Fruit fly (Drosophila melanogaster) whole organism, embryonic: ENCODE results near the gene CG34398.
A peak's percentile ranks its signal among the peaks of the same experiment; 100 is the strongest.

ENCODE experiments used
- BtbVII ChIP-seq: fragments of 200-800 bp; sonication (Bioruptor generic); optimal IDR thresholded peaks from 3 replicates; lab custom pipeline; 2017; ENCODE audit warnings: missing biosample characterization, mild to moderate bottlenecking, missing genetic modification characterization
- CG12071 ChIP-seq: fragments of 200-800 bp; sonication (Bioruptor generic); optimal IDR thresholded peaks from 3 replicates; lab custom pipeline; 2018; ENCODE audit warnings: missing biosample characterization, mild to moderate bottlenecking, missing genetic modification characterization
- CG13287 ChIP-seq: fragments of 200-800 bp; sonication (Bioruptor generic); IDR thresholded peaks from 2 replicates; pipeline ENCODE4 v1.3.6; 2022; ENCODE audit warnings: missing biosample characterization, missing genetic modification characterization; ENCODE audit not compliant: partially characterized antibody
- CG14860 ChIP-seq: fragments of 200-800 bp; sonication (Bioruptor generic); IDR thresholded peaks from 3 replicates; pipeline ENCODE4 v1.3.6; 2022; ENCODE audit warnings: missing biosample characterization, missing genetic modification characterization; ENCODE audit not compliant: partially characterized antibody
- CG16779 ChIP-seq: fragments of 200-800 bp; sonication (Bioruptor generic); IDR thresholded peaks from 2 replicates; pipeline ENCODE4 v1.3.6; 2022; ENCODE audit warnings: missing biosample characterization, missing genetic modification characterization
- CG16813 ChIP-seq: fragments of 200-800 bp; sonication (Bioruptor generic); IDR thresholded peaks from 3 replicates; pipeline ENCODE4 v1.3.6; 2022; ENCODE audit warnings: missing biosample characterization, missing genetic modification characterization; ENCODE audit not compliant: partially characterized antibody
- CG17829 ChIP-seq: fragments of 200-800 bp; optimal IDR thresholded peaks from 2 replicates; lab custom pipeline; 2019; ENCODE audit warnings: missing biosample characterization, mild to moderate bottlenecking, missing genetic modification characterization, moderate library complexity
- CG31441 ChIP-seq: fragments of 200-800 bp; sonication (Bioruptor generic); IDR thresholded peaks from 2 replicates; pipeline ENCODE4 v1.3.6; 2022; ENCODE audit warnings: missing biosample characterization, missing genetic modification characterization
- CG32532 ChIP-seq: fragments of 200-800 bp; sonication (Bioruptor generic); IDR thresholded peaks from 2 replicates; pipeline ENCODE4 v1.3.6; 2022; ENCODE audit warnings: missing biosample characterization, missing genetic modification characterization
- CG4328 ChIP-seq: fragments of 200-800 bp; sonication (Bioruptor generic); optimal IDR thresholded peaks from 3 replicates; lab custom pipeline; 2017; ENCODE audit warnings: missing biosample characterization, missing genetic modification reagents, missing genetic modification characterization
- CG6683 ChIP-seq: fragments of 200-800 bp; sonication (Bioruptor generic); optimal IDR thresholded peaks from 2 replicates; lab custom pipeline; 2017; ENCODE audit warnings: missing biosample characterization, mild to moderate bottlenecking, missing genetic modification characterization, missing genetic modification reagents
- CG7357 ChIP-seq: fragments of 200-800 bp; sonication (Bioruptor generic); IDR thresholded peaks from 3 replicates; pipeline ENCODE4 v1.3.6; 2022; ENCODE audit warnings: missing biosample characterization, missing genetic modification characterization
- CG7928 ChIP-seq: fragments of 200-800 bp; sonication (Bioruptor generic); optimal IDR thresholded peaks from 2 replicates; lab custom pipeline; 2017; ENCODE audit warnings: missing biosample characterization, mild to moderate bottlenecking, missing genetic modification characterization
- CG7987 ChIP-seq: fragments of 200-800 bp; sonication (Bioruptor generic); optimal IDR thresholded peaks from 2 replicates; lab custom pipeline; 2018; ENCODE audit warnings: missing biosample characterization, mild to moderate bottlenecking, missing genetic modification characterization, moderate library complexity
- CG8944 ChIP-seq: fragments of 200-800 bp; sonication (Bioruptor generic); optimal IDR thresholded peaks from 3 replicates; lab custom pipeline; 2016; ENCODE audit warnings: missing biosample characterization, missing genetic modification characterization
- CoRest ChIP-seq: fragments of 200-800 bp; sonication (Bioruptor generic); optimal IDR thresholded peaks from 3 replicates; lab custom pipeline; 2018; ENCODE audit warnings: missing biosample characterization, mild to moderate bottlenecking, missing genetic modification characterization, moderate library complexity
- Dp ChIP-seq: fragments of 200-800 bp; sonication (Bioruptor generic); optimal IDR thresholded peaks from 2 replicates; lab custom pipeline; 2018; ENCODE audit warnings: missing biosample characterization, mild to moderate bottlenecking, missing genetic modification characterization, moderate library complexity
- Ets65A ChIP-seq: fragments of 200-800 bp; sonication (Bioruptor generic); peaks from one replicate; lab custom pipeline; 2016; ENCODE audit warnings: missing biosample characterization, missing genetic modification characterization
- Ets97D ChIP-seq: fragments of 200-800 bp; sonication (Bioruptor generic); optimal IDR thresholded peaks from 3 replicates; lab custom pipeline; 2016; ENCODE audit warnings: missing biosample characterization, missing genetic modification characterization
- H2.0 ChIP-seq: fragments of 200-800 bp; sonication (Bioruptor generic); IDR thresholded peaks from 2 replicates; pipeline ENCODE4 v1.3.6; 2022; ENCODE audit warnings: missing biosample characterization, missing genetic modification characterization
- HHEX ChIP-seq: fragments of 200-800 bp; sonication (Bioruptor generic); optimal IDR thresholded peaks from 3 replicates; lab custom pipeline; 2017; ENCODE audit warnings: missing biosample characterization, mild to moderate bottlenecking, missing genetic modification characterization, missing genetic modification reagents
- HLH4C ChIP-seq: fragments of 200-800 bp; sonication (Bioruptor generic); IDR thresholded peaks from 3 replicates; pipeline ENCODE4 v1.3.6; 2022; ENCODE audit warnings: missing biosample characterization, missing genetic modification characterization; ENCODE audit not compliant: partially characterized antibody
- Kr ChIP-seq: fragments of 200-800 bp; sonication (Bioruptor generic); optimal IDR thresholded peaks from 2 replicates; lab custom pipeline; 2017; ENCODE audit warnings: missing biosample characterization, mild to moderate bottlenecking, missing genetic modification characterization
- Lim3 ChIP-seq: fragments of 200-800 bp; sonication (Bioruptor generic); IDR thresholded peaks from 2 replicates; pipeline ENCODE4 v1.3.6; 2022; ENCODE audit warnings: missing biosample characterization, missing genetic modification characterization
- Usf ChIP-seq: fragments of 200-800 bp; sonication (Bioruptor generic); optimal IDR thresholded peaks from 2 replicates; lab custom pipeline; 2017; ENCODE audit warnings: missing genotype, missing biosample characterization, missing genetic modification characterization
- ab ChIP-seq: fragments of 200-800 bp; sonication (Bioruptor generic); optimal IDR thresholded peaks from 2 replicates; lab custom pipeline; 2016; ENCODE audit warnings: missing biosample characterization, missing genetic modification characterization
- ato ChIP-seq: fragments of 200-800 bp; sonication (Bioruptor generic); IDR thresholded peaks from 2 replicates; pipeline ENCODE4 v1.3.6; 2022; ENCODE audit warnings: missing biosample characterization, missing genetic modification characterization; ENCODE audit not compliant: partially characterized antibody
- chinmo ChIP-seq: fragments of 200-800 bp; sonication (Bioruptor generic); IDR thresholded peaks from 4 replicates; pipeline ENCODE4 v1.3.6; 2022; ENCODE audit warnings: missing biosample characterization, missing genetic modification characterization; ENCODE audit not compliant: partially characterized antibody
- chn ChIP-seq: fragments of 200-800 bp; sonication (Bioruptor generic); optimal IDR thresholded peaks from 2 replicates; lab custom pipeline; 2016; ENCODE audit warnings: missing biosample characterization, missing genetic modification characterization
- corto ChIP-seq: fragments of 200-800 bp; sonication (Bioruptor generic); optimal IDR thresholded peaks from 2 replicates; lab custom pipeline; 2016; ENCODE audit warnings: missing biosample characterization, mild to moderate bottlenecking, missing genetic modification characterization, moderate library complexity
- exex ChIP-seq: fragments of 200-800 bp; sonication (Bioruptor generic); optimal IDR thresholded peaks from 4 replicates; lab custom pipeline; 2018; ENCODE audit warnings: missing biosample characterization, mild to moderate bottlenecking, missing genetic modification characterization, moderate library complexity
- hth ChIP-seq: fragments of >200 bp; optimal IDR thresholded peaks from 2 replicates; lab custom pipeline; 2017; ENCODE audit warnings: inconsistent platforms
- inv ChIP-seq: fragments of 200-800 bp; sonication (Bioruptor generic); IDR thresholded peaks from 2 replicates; pipeline ENCODE4 v1.3.6; 2022; ENCODE audit warnings: missing biosample characterization, missing genetic modification characterization; ENCODE audit not compliant: partially characterized antibody
- klu ChIP-seq: fragments of 200-800 bp; sonication (Bioruptor generic); IDR thresholded peaks from 2 replicates; pipeline ENCODE4 v1.3.6; 2022; ENCODE audit warnings: missing biosample characterization, missing genetic modification characterization
- kni ChIP-seq: fragments of 200-800 bp; sonication (Bioruptor generic); optimal IDR thresholded peaks from 3 replicates; lab custom pipeline; 2017; ENCODE audit warnings: mild to moderate bottlenecking, missing biosample characterization, missing genetic modification reagents, missing genetic modification characterization
- knrl ChIP-seq: fragments of 200-800 bp; sonication (Bioruptor generic); IDR thresholded peaks from 3 replicates; pipeline ENCODE4 v1.3.6; 2022; ENCODE audit warnings: missing biosample characterization, missing genetic modification characterization; ENCODE audit not compliant: partially characterized antibody
- lmd ChIP-seq: fragments of 200-800 bp; sonication (Bioruptor generic); IDR thresholded peaks from 2 replicates; pipeline ENCODE4 v1.3.6; 2022; ENCODE audit warnings: missing biosample characterization, missing genetic modification characterization
- lov ChIP-seq, 2 experiments: fragments of 200-800 bp in 1 of 2; fragments of >200 bp in 1 of 2; sonication (Bioruptor generic) in 1 of 2; IDR thresholded peaks in 1 of 2; optimal IDR thresholded peaks in 1 of 2; 2 replicates in 1 of 2; 3 replicates in 1 of 2; pipeline versions ENCODE4 v1.3.6 to Lab custom; 2017 to 2022; ENCODE audit warnings: missing biosample characterization in 1 of 2, missing genetic modification characterization in 1 of 2
- odd ChIP-seq: fragments of 200-800 bp; sonication (Bioruptor generic); optimal IDR thresholded peaks from 2 replicates; lab custom pipeline; 2017; ENCODE audit warnings: missing biosample characterization, mild to moderate bottlenecking, missing genetic modification characterization
- onecut ChIP-seq: fragments of 200-800 bp; sonication (Bioruptor generic); IDR thresholded peaks from 2 replicates; pipeline ENCODE4 v1.3.6; 2022; ENCODE audit warnings: missing biosample characterization, missing genetic modification characterization
- phol ChIP-seq: fragments of 200-800 bp; sonication (Bioruptor generic); optimal IDR thresholded peaks from 3 replicates; lab custom pipeline; 2018; ENCODE audit warnings: missing biosample characterization, mild to moderate bottlenecking, missing genetic modification characterization, moderate library complexity
- pnt ChIP-seq: fragments of 200-800 bp; sonication (Bioruptor generic); optimal IDR thresholded peaks from 3 replicates; lab custom pipeline; 2016; ENCODE audit warnings: missing biosample characterization, missing genetic modification characterization
- pzg ChIP-seq: fragments of 200-800 bp; sonication (Bioruptor generic); optimal IDR thresholded peaks from 3 replicates; lab custom pipeline; 2018; ENCODE audit warnings: missing biosample characterization, mild to moderate bottlenecking, missing genetic modification characterization, moderate library complexity
- ro ChIP-seq: fragments of 200-800 bp; sonication (Bioruptor generic); IDR thresholded peaks from 2 replicates; pipeline ENCODE4 v1.3.6; 2022; ENCODE audit warnings: missing biosample characterization, missing genetic modification characterization
- sima ChIP-seq: fragments of 200-800 bp; sonication (Bioruptor generic); optimal IDR thresholded peaks from 2 replicates; lab custom pipeline; 2016; ENCODE audit warnings: missing biosample characterization, missing genetic modification characterization
- sug ChIP-seq: fragments of 200-800 bp; optimal IDR thresholded peaks from 2 replicates; lab custom pipeline; 2019; ENCODE audit warnings: missing biosample characterization, mild to moderate bottlenecking, missing genetic modification characterization, moderate library complexity
- tll ChIP-seq, 2 experiments: fragments of 200-800 bp in 1 of 2; fragments of >200 bp in 1 of 2; sonication (Bioruptor generic) in 1 of 2; optimal IDR thresholded peaks; 2 replicates each; lab custom pipeline; 2017 to 2019; ENCODE audit warnings: missing biosample characterization in 2 of 2, missing genetic modification characterization in 2 of 2, mild to moderate bottlenecking in 1 of 2, moderate library complexity in 1 of 2
- tna ChIP-seq: fragments of 200-800 bp; sonication (Bioruptor generic); IDR thresholded peaks from 2 replicates; pipeline ENCODE4 v1.3.6; 2022; ENCODE audit warnings: missing biosample characterization, missing genetic modification characterization; ENCODE audit not compliant: partially characterized antibody
- trem ChIP-seq: fragments of 200-800 bp; optimal IDR thresholded peaks from 3 replicates; lab custom pipeline; 2019; ENCODE audit warnings: missing biosample characterization, mild to moderate bottlenecking, missing genetic modification characterization, moderate library complexity
- zen2 ChIP-seq: fragments of 200-800 bp; sonication (Bioruptor generic); IDR thresholded peaks from 3 replicates; pipeline ENCODE4 v1.3.6; 2022; ENCODE audit warnings: missing biosample characterization, missing genetic modification characterization; ENCODE audit not compliant: partially characterized antibody

The CG34398 gene

dm6 chr2L:8943110-8943509 lies 44.5 kb downstream of the CG34398 start, which contains the start of gene CG9515 (continued):
- TF ChIP-seq kni (GFP tag; lab: Kevin White, UChicago) (no peak), knrl (GFP tag; lab: Robert Waterston, UW) (peak; percentile 65), sima (GFP tag; lab: Kevin White, UChicago) (no peak), CG7987 (GFP tag; lab: Kevin White, UChicago) (no peak), tna (GFP tag; lab: Robert Waterston, UW) (peak; percentile 90), ab (no peak), ato (GFP tag; lab: Robert Waterston, UW) (peak; percentile 83), CG31441 (GFP tag; lab: Robert Waterston, UW) (no peak), CG14860 (GFP tag; lab: Robert Waterston, UW) (peak; percentile 93), CG6683 (GFP tag; lab: Kevin White, UChicago) (no peak), CG8944 (GFP tag; lab: Kevin White, UChicago) (no peak), tll (GFP tag; optimal IDR thresholded peaks at IDR 0.05; lab: Kevin White, UChicago) (no peak), CG32532 (GFP tag; lab: Robert Waterston, UW) (0 out of 2 replicates have a peak, but pooled peaks have one; percentile 8), pnt (GFP tag; lab: Kevin White, UChicago) (no peak), onecut (no peak), chinmo (peak; percentile 97), CG7357 (GFP tag; lab: Robert Waterston, UW) (no peak), inv (GFP tag; lab: Robert Waterston, UW) (peak; percentile 70), zen2 (GFP tag; lab: Robert Waterston, UW) (peak; percentile 96), hth (no peak), HHEX (GFP tag; lab: Kevin White, UChicago) (no peak), Ets97D (GFP tag; lab: Kevin White, UChicago) (peak; percentile 66), HLH4C (GFP tag; lab: Robert Waterston, UW) (peak; percentile 98), trem (tag; lab: Kevin White, UChicago) (peak; percentile 58), CG17829 (peak; percentile 30), exex (tag; lab: Kevin White, UChicago) (peak; percentile 47), pzg (GFP tag; lab: Kevin White, UChicago) (peak; percentile 82), CG16813 (GFP tag; lab: Robert Waterston, UW) (peak; percentile 83), ro (GFP tag; lab: Robert Waterston, UW) (no peak), CG12071 (GFP tag; lab: Kevin White, UChicago) (no peak), lov (optimal IDR thresholded peaks at IDR 0.05; lab: Kevin White, UChicago) (no peak), lov (GFP tag; IDR thresholded peaks at IDR 0.05; lab: Robert Waterston, UW) (no peak), CG4328 (GFP tag; lab: Kevin White, UChicago) (no peak), Ets65A (peak; percentile 83), chn (no peak), corto (GFP tag; lab: Kevin White, UChicago) (no peak), CG16779 (GFP tag; lab: Robert Waterston, UW) (no peak), klu (GFP tag; lab: Robert Waterston, UW) (no peak), CoRest (tag; lab: Kevin White, UChicago) (peak; percentile 14), CG7928 (GFP tag; lab: Kevin White, UChicago) (no peak), CG13287 (GFP tag; lab: Robert Waterston, UW) (peak; percentile 92), Dp (GFP tag; lab: Kevin White, UChicago) (peak; percentile 88), sug (tag; lab: Kevin White, UChicago) (peak; percentile 33), H2.0 (GFP tag; lab: Robert Waterston, UW) (no peak), BtbVII (GFP tag; lab: Kevin White, UChicago) (no peak), lmd (GFP tag; lab: Robert Waterston, UW) (no peak), Lim3 (GFP tag; lab: Robert Waterston, UW) (no peak), Kr (GFP tag; lab: Kevin White, UChicago) (no peak), phol (tag; lab: Kevin White, UChicago) (peak; percentile 28), Usf (no peak), odd (no peak)
